Worm (Caenorhabditis elegans) whole organism, L3 larva: ENCODE results near the gene gtap-2.

ENCODE experiments used
- R02D3.7 ChIP-seq: fragments of 150-350 bp; optimal IDR thresholded peaks from 2 replicates; lab custom pipeline; 2014; ENCODE audit warnings: missing biosample characterization, missing genetic modification characterization
- ZK546.5 ChIP-seq: sonication (generic microtip); optimal IDR thresholded peaks from 2 replicates; lab custom pipeline; 2017; ENCODE audit warnings: missing biosample characterization, missing genetic modification characterization
- aly-2 ChIP-seq: fragments of 150-350 bp; optimal IDR thresholded peaks from 2 replicates; lab custom pipeline; 2014; ENCODE audit warnings: missing biosample characterization, missing genetic modification characterization
- ama-1 ChIP-seq: fragments of 150-350 bp; optimal IDR thresholded peaks from 2 replicates; lab custom pipeline; 2018
- ceh-16 ChIP-seq: sonication (generic microtip); optimal IDR thresholded peaks from 2 replicates; lab custom pipeline; 2017; ENCODE audit warnings: missing biosample characterization, missing genetic modification characterization
- ceh-28 ChIP-seq: fragments of 150-350 bp; optimal IDR thresholded peaks from 2 replicates; lab custom pipeline; 2014; ENCODE audit warnings: missing biosample characterization, missing genetic modification reagents, missing genetic modification characterization
- ceh-82 ChIP-seq: fragments of 150-350 bp; optimal IDR thresholded peaks from 2 replicates; lab custom pipeline; 2014; ENCODE audit warnings: missing biosample characterization, missing genetic modification characterization
- ceh-9 ChIP-seq: sonication (generic microtip); optimal IDR thresholded peaks from 2 replicates; lab custom pipeline; 2018; ENCODE audit warnings: missing biosample characterization, missing genetic modification characterization
- daf-12 ChIP-seq: fragments of 150-350 bp; optimal IDR thresholded peaks from 2 replicates; lab custom pipeline; 2014; ENCODE audit warnings: missing biosample characterization, missing genetic modification reagents, missing genetic modification characterization
- egl-27 ChIP-seq: sonication (generic microtip); optimal IDR thresholded peaks from 4 replicates; lab custom pipeline; 2017; ENCODE audit warnings: missing biosample characterization, missing genetic modification reagents, missing genetic modification characterization
- egl-5 ChIP-seq: fragments of 150-350 bp; optimal IDR thresholded peaks from 2 replicates; lab custom pipeline; 2017; ENCODE audit warnings: missing biosample characterization, missing genetic modification reagents, missing genetic modification characterization, inconsistent platforms
- elt-1 ChIP-seq: fragments of 150-350 bp; optimal IDR thresholded peaks from 2 replicates; lab custom pipeline; 2014; ENCODE audit warnings: missing biosample characterization, missing genetic modification characterization
- elt-2 ChIP-seq: sonication (generic microtip); optimal IDR thresholded peaks from 2 replicates; lab custom pipeline; 2016; ENCODE audit warnings: missing genetic modification reagents, mild to moderate bottlenecking, missing genetic modification characterization, missing compliant biosample characterization
- elt-3 ChIP-seq, 3 experiments: fragments of 150-350 bp in 1 of 3; sonication (generic microtip) in 2 of 3; optimal IDR thresholded peaks; 2 replicates in 2 of 3; 4 replicates in 1 of 3; lab custom pipeline; 2014 to 2017; ENCODE audit warnings: missing biosample characterization in 3 of 3, missing genetic modification characterization in 3 of 3
- eor-1 ChIP-seq, 2 experiments: fragments of 150-350 bp; optimal IDR thresholded peaks; 2 replicates each; lab custom pipeline; 2014 to 2018; ENCODE audit warnings: missing biosample characterization in 2 of 2, missing genetic modification characterization in 2 of 2
- fkh-10 ChIP-seq: sonication (generic microtip); optimal IDR thresholded peaks from 2 replicates; lab custom pipeline; 2017; ENCODE audit warnings: missing biosample characterization, missing genetic modification reagents, missing genetic modification characterization
- fkh-2 ChIP-seq: fragments of 150-350 bp; optimal IDR thresholded peaks from 2 replicates; lab custom pipeline; 2014; ENCODE audit warnings: missing biosample characterization, missing genetic modification reagents, missing genetic modification characterization
- fos-1 ChIP-seq: fragments of 150-350 bp; optimal IDR thresholded peaks from 2 replicates; lab custom pipeline; 2014; ENCODE audit warnings: missing biosample characterization, missing genetic modification characterization
- hmg-11 ChIP-seq: sonication (generic microtip); optimal IDR thresholded peaks from 2 replicates; lab custom pipeline; 2016; ENCODE audit warnings: missing genetic modification characterization, missing compliant biosample characterization
- jun-1 ChIP-seq: fragments of 150-350 bp; optimal IDR thresholded peaks from 2 replicates; lab custom pipeline; 2014; ENCODE audit warnings: missing biosample characterization, missing genetic modification reagents, missing genetic modification characterization
- lin-15B ChIP-seq: fragments of 150-350 bp; optimal IDR thresholded peaks from 2 replicates; lab custom pipeline; 2014; ENCODE audit warnings: missing biosample characterization, missing genetic modification characterization
- lin-39 ChIP-seq: fragments of 150-350 bp; optimal IDR thresholded peaks from 2 replicates; lab custom pipeline; 2018; ENCODE audit warnings: missing biosample characterization, missing genetic modification reagents, missing genetic modification characterization
- lsy-12 ChIP-seq: sonication (generic microtip); optimal IDR thresholded peaks from 2 replicates; lab custom pipeline; 2016; ENCODE audit warnings: mild to moderate bottlenecking, missing genetic modification characterization, missing compliant biosample characterization
- mdl-1 ChIP-seq: fragments of 150-350 bp; optimal IDR thresholded peaks from 2 replicates; lab custom pipeline; 2014; ENCODE audit warnings: missing biosample characterization, missing genetic modification characterization
- mml-1 ChIP-seq: fragments of 150-350 bp; sonication (generic microtip); optimal IDR thresholded peaks from 3 replicates; lab custom pipeline; 2014; ENCODE audit warnings: missing biosample characterization, missing genetic modification characterization
- nfya-1 ChIP-seq: sonication (generic microtip); optimal IDR thresholded peaks from 2 replicates; lab custom pipeline; 2017; ENCODE audit warnings: missing genetic modification characterization, mild to moderate bottlenecking, missing compliant biosample characterization, antibody characterized with exemption, moderate library complexity; ENCODE audit not compliant: insufficient read depth
- nhr-11 ChIP-seq: fragments of 150-350 bp; optimal IDR thresholded peaks from 2 replicates; lab custom pipeline; 2014; ENCODE audit warnings: missing biosample characterization, missing genetic modification characterization
- nhr-12 ChIP-seq: fragments of 150-350 bp; optimal IDR thresholded peaks from 2 replicates; lab custom pipeline; 2014; ENCODE audit warnings: missing biosample characterization, missing genetic modification characterization
- nhr-23 ChIP-seq: fragments of 150-350 bp; optimal IDR thresholded peaks from 2 replicates; lab custom pipeline; 2014; ENCODE audit warnings: missing biosample characterization, missing genetic modification reagents, missing genetic modification characterization
- nhr-237 ChIP-seq: fragments of 150-350 bp; optimal IDR thresholded peaks from 2 replicates; lab custom pipeline; 2014; ENCODE audit warnings: missing biosample characterization, missing genetic modification characterization
- nhr-25 ChIP-seq: sonication (generic microtip); optimal IDR thresholded peaks from 2 replicates; lab custom pipeline; 2017; ENCODE audit warnings: missing biosample characterization, missing genetic modification characterization
- nhr-28 ChIP-seq: fragments of 150-350 bp; optimal IDR thresholded peaks from 2 replicates; lab custom pipeline; 2014; ENCODE audit warnings: missing biosample characterization, missing genetic modification characterization
- nhr-43 ChIP-seq: sonication (generic microtip); optimal IDR thresholded peaks from 2 replicates; lab custom pipeline; 2016; ENCODE audit warnings: mild to moderate bottlenecking, missing genetic modification characterization, missing compliant biosample characterization; ENCODE audit not compliant: poor library complexity, severe bottlenecking
- nhr-67 ChIP-seq: fragments of 150-350 bp; optimal IDR thresholded peaks from 2 replicates; lab custom pipeline; 2014; ENCODE audit warnings: missing biosample characterization, missing genetic modification characterization
- nhr-76 ChIP-seq: fragments of 150-350 bp; sonication (generic microtip); optimal IDR thresholded peaks from 5 replicates; lab custom pipeline; 2014; ENCODE audit warnings: missing biosample characterization, missing genetic modification characterization
- nhr-77 ChIP-seq: fragments of 150-350 bp; optimal IDR thresholded peaks from 2 replicates; lab custom pipeline; 2014; ENCODE audit warnings: missing biosample characterization, missing genetic modification characterization
- pha-4 ChIP-seq: fragments of 150-350 bp; optimal IDR thresholded peaks from 2 replicates; lab custom pipeline; 2014; ENCODE audit warnings: missing biosample characterization, missing genetic modification reagents, missing genetic modification characterization
- pqm-1 ChIP-seq: fragments of 150-350 bp; optimal IDR thresholded peaks from 2 replicates; lab custom pipeline; 2017; ENCODE audit warnings: missing biosample characterization, missing genetic modification characterization, inconsistent platforms
- sea-2 ChIP-seq: fragments of 150-350 bp; sonication (generic microtip); optimal IDR thresholded peaks from 4 replicates; lab custom pipeline; 2014; ENCODE audit warnings: missing biosample characterization, missing genetic modification reagents, missing genetic modification characterization
- skn-1 ChIP-seq: fragments of 150-350 bp; optimal IDR thresholded peaks from 2 replicates; lab custom pipeline; 2014; ENCODE audit warnings: missing biosample characterization, missing genetic modification characterization
- snpc-4 ChIP-seq: fragments of 150-350 bp; optimal IDR thresholded peaks from 2 replicates; lab custom pipeline; 2014; ENCODE audit warnings: missing biosample characterization, missing genetic modification characterization
- tbx-2 ChIP-seq: sonication (generic microtip); optimal IDR thresholded peaks from 2 replicates; lab custom pipeline; 2016; ENCODE audit warnings: mild to moderate bottlenecking, missing genetic modification characterization, missing compliant biosample characterization
- unc-39 ChIP-seq: sonication (generic microtip); optimal IDR thresholded peaks from 4 replicates; lab custom pipeline; 2017; ENCODE audit warnings: missing biosample characterization, missing genetic modification characterization
- unc-62 ChIP-seq: fragments of 150-350 bp; sonication (generic microtip); optimal IDR thresholded peaks from 4 replicates; lab custom pipeline; 2014; ENCODE audit warnings: missing biosample characterization, missing genetic modification reagents, missing genetic modification characterization
- zag-1 ChIP-seq: fragments of 150-350 bp; optimal IDR thresholded peaks from 2 replicates; lab custom pipeline; 2014; ENCODE audit warnings: missing biosample characterization, missing genetic modification characterization
- ztf-11 ChIP-seq: fragments of 150-350 bp; optimal IDR thresholded peaks from 2 replicates; lab custom pipeline; 2014; ENCODE audit warnings: missing biosample characterization, missing genetic modification characterization
- ztf-4 ChIP-seq: fragments of 150-350 bp; optimal IDR thresholded peaks from 2 replicates; lab custom pipeline; 2014; ENCODE audit warnings: missing biosample characterization, missing genetic modification characterization

Gene gtap-2

ce11 chrIII:9818763-9819162 lies 10.4 kb downstream of the gtap-2 start, which contains the start of gene panl-3:
Gene panl-3 (plus strand): TSS chrIII:9819056.
- TF ChIP-seq elt-1 = peak; percentile 27
- TF ChIP-seq egl-27 = no peak
- no peak for TF ChIP-seq fkh-2 (tag; lab: Kevin White, UChicago)
- no peak for TF ChIP-seq nhr-67 (tag; lab: Kevin White, UChicago)
- no peak for TF ChIP-seq ceh-28
- TF ChIP-seq nhr-12 (tag; lab: Kevin White, UChicago) = no peak
- TF ChIP-seq lin-15B = peak; percentile 56
- no peak for TF ChIP-seq ztf-4 (tag; lab: Kevin White, UChicago)
- no peak for TF ChIP-seq ztf-11 (tag; lab: Kevin White, UChicago)
- no peak for TF ChIP-seq sea-2 (GFP tag; lab: Kevin White, UChicago)
- no peak for TF ChIP-seq nhr-77 (tag; lab: Kevin White, UChicago)
- no peak for TF ChIP-seq fos-1
- TF ChIP-seq hmg-11 = peak; percentile 54
- no peak for TF ChIP-seq ZK546.5 (tag; lab: Kevin White, UChicago)
- peak; percentile 14 for TF ChIP-seq nhr-43 (tag; lab: Kevin White, UChicago)
- peak; percentile 79 for TF ChIP-seq nhr-25 (tag; lab: Kevin White, UChicago)
- TF ChIP-seq fkh-10 (GFP tag; lab: Kevin White, UChicago) = no peak
- peak; percentile 74 for TF ChIP-seq nfya-1 (tag; lab: Kevin White, UChicago)
- TF ChIP-seq pqm-1 (tag; lab: Kevin White, UChicago) = no peak
- no peak for TF ChIP-seq nhr-11
- no peak for TF ChIP-seq R02D3.7 (tag; lab: Kevin White, UChicago)
- TF ChIP-seq pha-4 (tag; lab: Kevin White, UChicago) = peak; percentile 48
- TF ChIP-seq snpc-4 (tag; lab: Kevin White, UChicago) = peak; percentile 20
- no peak for TF ChIP-seq ceh-9 (tag; lab: Kevin White, UChicago)
- TF ChIP-seq mml-1 (tag; lab: Kevin White, UChicago) = peak; percentile 47
- peak; percentile 54 for TF ChIP-seq lsy-12 (tag; lab: Kevin White, UChicago)
- peak; percentile 68 for TF ChIP-seq nhr-23 (tag; lab: Kevin White, UChicago)
- no peak for TF ChIP-seq ceh-82 (tag; lab: Kevin White, UChicago)
- TF ChIP-seq mdl-1 = peak; percentile 36
- peak; percentile 60 for TF ChIP-seq ama-1
- no peak for TF ChIP-seq nhr-28
- TF ChIP-seq daf-12 (tag; lab: Kevin White, UChicago) = no peak
- peak; percentile 26 for TF ChIP-seq elt-2
- TF ChIP-seq nhr-237 = no peak
- TF ChIP-seq nhr-76 (tag; lab: Kevin White, UChicago) = no peak
- peak; percentile 75 for TF ChIP-seq lin-39
- no peak for TF ChIP-seq elt-3 (tag; optimal IDR thresholded peaks at IDR 0.05; lab: Kevin White, UChicago)
- TF ChIP-seq unc-62 (GFP tag; lab: Kevin White, UChicago) = no peak
- no peak for TF ChIP-seq eor-1 (tag; optimal IDR thresholded peaks at IDR 0.05; lab: Kevin White, UChicago)
- no peak for TF ChIP-seq aly-2 (tag; lab: Kevin White, UChicago)
- no peak for TF ChIP-seq unc-39
- no peak for TF ChIP-seq tbx-2
- no peak for TF ChIP-seq ceh-16
- no peak for TF ChIP-seq jun-1
- TF ChIP-seq egl-5 (tag; lab: Kevin White, UChicago) = peak; percentile 78
- TF ChIP-seq skn-1 (tag; lab: Kevin White, UChicago) = no peak
- TF ChIP-seq zag-1 (tag; lab: Kevin White, UChicago) = no peak

ce11 chrIII:9822942-9823341 lies 14.6 kb downstream of the gtap-2 start, which contains the start of gene arl-5:
Gene arl-5 (plus strand): TSS chrIII:9823242.
- no peak for TF ChIP-seq mdl-1
- no peak for TF ChIP-seq nfya-1 (tag; lab: Kevin White, UChicago)
- no peak for TF ChIP-seq nhr-25 (tag; lab: Kevin White, UChicago)
- TF ChIP-seq lin-39 = no peak
- TF ChIP-seq nhr-237 = no peak
- no peak for TF ChIP-seq jun-1
- no peak for TF ChIP-seq egl-5 (tag; lab: Kevin White, UChicago)
